Fruit fly (Drosophila melanogaster) Kc167 (cell line): Measurements from ENCODE around the gene koko.

ENCODE experiments used
- Myc ChIP-seq: fragments of >200 bp; optimal IDR thresholded peaks from 2 replicates; lab custom pipeline; 2017; ENCODE audit warnings: missing external identifiers
- Sin3A ChIP-seq: fragments of >200 bp; optimal IDR thresholded peaks from 2 replicates; lab custom pipeline; 2018; ENCODE audit warnings: missing external identifiers
- h ChIP-seq: fragments of >200 bp; optimal IDR thresholded peaks from 3 replicates; lab custom pipeline; 2018; ENCODE audit warnings: missing external identifiers
- insv ChIP-seq: fragments of >200 bp; optimal IDR thresholded peaks from 3 replicates; lab custom pipeline; 2018; ENCODE audit warnings: missing external identifiers
- psq ChIP-seq: fragments of >200 bp; optimal IDR thresholded peaks from 2 replicates; lab custom pipeline; 2017; ENCODE audit warnings: missing external identifiers
- ttk ChIP-seq: sonication (Bioruptor generic); optimal IDR thresholded peaks from 2 replicates; lab custom pipeline; 2017; ENCODE audit warnings: missing external identifiers

The koko gene

DNA sequence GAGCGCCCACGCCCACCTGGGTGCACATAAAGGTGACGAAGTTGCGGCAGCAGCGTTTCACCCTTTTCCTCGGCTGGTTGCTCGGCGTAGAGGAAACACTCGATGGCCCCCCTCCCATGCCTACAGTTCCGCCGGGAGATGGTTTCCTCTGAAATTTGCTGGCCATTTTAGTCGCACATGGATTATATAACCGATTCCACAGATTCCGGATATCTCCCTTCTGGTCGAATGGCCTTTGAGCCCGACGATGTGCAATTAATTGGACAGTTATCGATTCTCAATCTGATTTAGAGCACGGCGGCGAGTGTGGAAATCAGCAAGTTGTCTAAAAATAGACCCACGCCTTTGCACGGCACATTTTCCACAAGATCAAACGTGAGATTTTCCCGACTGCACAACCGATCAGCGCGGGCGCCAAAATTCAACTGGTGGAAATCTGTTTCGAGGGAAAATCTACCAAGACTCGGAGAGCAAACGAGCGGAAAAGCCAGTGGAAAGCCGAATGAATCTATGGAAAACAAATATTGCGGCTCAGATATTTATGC is 8.5 kb downstream of the koko start, which contains the start of gene CG10864:
Gene CG10864, minus strand, starts transcription at position 427 of the 545 bp plus-strand sequence.
- TF ChIP-seq ttk (no peak), psq (no peak), Sin3A (lab: Kevin White, UChicago) (no peak), insv (lab: Kevin White, UChicago) (no peak)

DNA sequence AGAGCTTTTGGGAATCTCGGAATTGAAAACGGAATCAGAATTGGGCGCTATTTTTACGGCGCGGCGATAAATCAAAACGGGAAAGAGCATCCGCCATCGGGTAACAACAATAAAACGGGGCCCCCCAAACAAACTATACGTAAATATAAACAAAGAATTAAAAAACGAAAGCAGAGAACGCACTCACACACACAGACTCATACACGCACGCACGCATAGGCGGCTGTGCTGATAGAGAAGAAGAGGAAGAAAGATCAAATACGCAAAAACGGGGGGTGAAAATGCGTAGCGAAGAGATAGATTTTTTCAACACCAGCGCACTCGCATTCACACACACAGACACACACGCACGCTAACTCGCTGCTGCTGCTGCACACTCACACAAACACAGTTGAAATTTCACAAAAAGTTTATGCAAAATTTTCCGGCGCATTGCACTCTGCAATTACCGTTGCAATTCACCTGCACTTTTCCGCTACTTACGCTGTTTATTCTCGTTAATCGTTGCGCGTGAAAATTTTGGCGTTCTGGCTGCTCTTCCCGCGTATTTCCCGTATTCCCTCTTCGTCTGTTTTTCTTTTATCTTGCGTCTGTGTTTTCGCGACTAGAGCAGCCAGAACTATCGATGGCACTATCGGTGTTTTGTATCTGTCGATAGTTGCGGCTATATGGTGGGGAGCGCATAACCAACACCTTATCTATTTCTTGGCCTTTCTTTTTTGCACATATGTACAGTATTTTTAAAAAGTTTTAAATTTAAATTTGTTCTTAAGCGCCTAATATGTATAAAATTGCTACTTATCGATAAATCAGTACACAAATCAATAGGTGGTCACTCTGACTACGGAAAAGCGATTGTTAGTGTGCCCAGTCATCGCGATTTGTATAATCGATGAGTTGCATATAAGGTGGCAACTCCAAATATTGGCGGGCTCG is 9.7 kb downstream of the koko start, which contains the start of gene CG31122:
Gene CG31122, minus strand, starts transcription at position 596 of the 936 bp plus-strand sequence.
- TF ChIP-seq ttk, result no peak
- no peak for TF ChIP-seq h
- no peak for TF ChIP-seq insv (lab: Kevin White, UChicago)
- TF ChIP-seq Myc (lab: Kevin White, UChicago), result no peak
- TF ChIP-seq Sin3A (lab: Kevin White, UChicago), result no peak
- TF ChIP-seq psq, result peak; percentile 64

DNA sequence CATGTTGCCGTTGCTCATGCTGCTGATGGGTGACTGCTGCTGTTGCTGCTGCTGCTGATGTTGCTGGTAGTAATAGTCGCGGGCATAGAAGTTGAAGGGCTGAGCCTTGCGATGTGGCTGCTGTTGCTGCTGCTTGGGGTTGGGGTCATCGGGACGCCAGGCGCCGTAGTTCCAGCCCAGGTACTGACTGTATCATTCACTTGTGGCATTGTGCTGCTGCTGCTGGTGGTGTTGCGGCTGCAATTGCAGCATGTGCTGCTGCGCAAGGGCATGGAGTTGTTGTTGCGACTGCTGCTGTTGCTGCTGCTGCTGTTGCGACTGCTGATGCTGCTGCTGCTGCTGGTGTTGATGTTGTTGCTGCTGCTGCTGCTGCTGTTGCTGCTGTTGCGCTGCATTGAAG is 19.6 kb downstream of the koko start:
- TF ChIP-seq h (no peak), psq (no peak), Myc (lab: Kevin White, UChicago) (no peak), ttk (no peak), Sin3A (lab: Kevin White, UChicago) (no peak), insv (lab: Kevin White, UChicago) (no peak)

DNA sequence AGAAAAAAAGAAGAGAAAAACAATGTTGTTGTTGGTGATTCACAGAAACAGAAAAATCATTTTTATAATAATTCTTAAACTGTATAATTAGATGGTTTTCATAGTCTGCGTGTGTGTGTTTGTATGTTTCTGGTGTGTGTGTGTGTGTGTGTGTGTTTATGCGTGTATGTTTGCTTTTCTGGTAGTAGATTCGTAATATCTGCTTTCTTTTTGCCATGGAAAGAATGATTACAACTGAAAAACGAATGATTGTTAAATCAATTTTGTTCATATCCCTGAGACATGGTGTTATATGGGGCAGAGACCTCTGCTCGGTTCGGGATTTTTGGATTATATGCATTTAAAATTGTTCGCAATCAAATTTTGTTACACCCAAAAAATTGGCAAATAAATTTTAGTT is 20.5 kb downstream of the koko start:
- TF ChIP-seq Sin3A (lab: Kevin White, UChicago) (no peak), h (no peak)

DNA sequence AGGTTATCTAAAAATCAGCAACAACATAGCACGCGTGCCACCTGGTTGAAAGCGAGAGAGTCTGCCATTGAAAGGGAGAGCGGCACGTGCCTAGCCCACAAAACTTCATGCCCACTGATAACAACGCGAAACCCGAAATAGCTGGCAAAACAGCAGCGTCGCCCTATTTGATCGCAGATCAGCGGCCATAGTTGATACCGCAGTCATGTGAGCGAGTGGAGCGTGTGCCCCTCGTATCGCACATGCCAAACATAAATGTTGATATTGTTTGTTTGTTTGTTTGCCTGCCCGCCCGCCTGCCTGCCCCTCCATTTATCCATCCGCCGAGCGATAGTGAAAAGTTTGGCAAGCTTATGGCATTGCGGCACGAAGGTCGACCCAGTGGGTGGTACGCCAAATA is 30.1 kb downstream of the koko start:
- TF ChIP-seq insv (lab: Kevin White, UChicago) (no peak), psq (no peak), Myc (lab: Kevin White, UChicago) (no peak), Sin3A (lab: Kevin White, UChicago) (no peak), ttk (no peak), h (no peak)

DNA sequence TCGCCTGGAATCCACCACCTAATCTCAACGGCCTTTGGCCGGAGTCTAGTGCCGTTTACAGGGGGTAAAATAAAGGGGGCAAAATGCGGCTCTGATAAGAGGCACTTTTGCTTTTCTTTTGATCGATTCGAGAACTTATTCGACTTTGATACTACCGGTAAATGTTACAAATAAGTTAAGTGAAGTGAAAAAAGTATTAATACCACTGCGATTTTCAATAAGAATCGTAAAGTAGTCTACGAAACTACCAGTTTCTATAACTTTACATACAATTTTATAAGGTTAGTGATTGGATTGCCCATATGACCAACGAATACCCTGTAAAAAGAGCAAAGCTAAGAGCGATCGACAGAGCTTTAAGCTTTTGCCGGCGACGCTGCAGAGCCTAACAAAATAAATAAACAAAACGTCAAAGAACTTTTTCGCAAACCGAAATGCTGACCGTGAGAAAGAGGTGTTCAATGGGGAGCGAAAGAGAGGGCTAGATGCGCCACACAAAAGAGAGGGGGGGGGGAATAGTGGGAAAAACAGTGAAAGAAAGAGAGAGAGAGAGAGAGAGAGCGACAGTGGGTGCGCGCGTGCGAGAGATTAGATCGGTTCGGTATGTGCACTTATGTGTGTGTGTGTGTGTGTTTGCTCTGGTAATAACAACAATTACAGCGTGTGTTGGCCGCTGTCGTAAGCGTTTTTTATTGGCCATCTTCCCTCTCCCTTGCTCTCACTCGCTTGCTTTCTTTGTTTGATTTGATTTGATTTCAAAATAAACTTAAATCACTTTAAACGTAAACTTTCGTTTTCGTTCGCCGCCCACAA is 33.9 kb downstream of the koko start:
- no peak for TF ChIP-seq psq

DNA sequence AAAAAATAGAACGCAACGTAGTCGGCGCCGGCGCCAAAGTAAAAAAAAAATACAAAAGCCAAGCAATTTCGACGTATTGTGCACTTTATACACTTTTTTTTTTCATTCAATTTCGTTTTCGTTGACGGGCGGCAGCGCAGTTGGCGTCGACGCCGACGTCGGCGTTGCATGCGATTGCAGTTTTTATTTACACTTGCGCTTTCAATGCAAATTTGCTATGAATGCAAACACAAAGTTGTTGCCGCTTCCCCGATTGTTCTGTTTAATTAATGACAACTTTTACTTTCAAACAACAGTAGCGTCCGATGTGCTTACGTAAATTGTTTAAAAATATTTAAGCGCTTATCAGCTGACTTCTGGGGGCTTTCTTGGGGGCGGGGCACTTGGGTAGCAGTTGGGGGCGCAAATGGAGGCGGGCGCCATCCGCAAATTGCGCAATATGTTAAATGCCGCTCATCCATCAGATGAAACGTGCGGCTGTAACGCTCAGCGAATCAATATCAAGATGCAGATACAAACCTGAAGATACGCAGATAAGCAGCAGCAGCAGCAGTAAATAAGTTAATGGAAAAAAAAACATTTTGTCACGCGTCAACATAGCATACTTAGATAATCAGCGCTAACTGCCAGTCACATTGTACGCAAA is 35.5 kb downstream of the koko start:
- TF ChIP-seq Sin3A (lab: Kevin White, UChicago) (no peak), Myc (lab: Kevin White, UChicago) (no peak), h (no peak), psq (no peak), insv (lab: Kevin White, UChicago) (no peak), ttk (no peak)

DNA sequence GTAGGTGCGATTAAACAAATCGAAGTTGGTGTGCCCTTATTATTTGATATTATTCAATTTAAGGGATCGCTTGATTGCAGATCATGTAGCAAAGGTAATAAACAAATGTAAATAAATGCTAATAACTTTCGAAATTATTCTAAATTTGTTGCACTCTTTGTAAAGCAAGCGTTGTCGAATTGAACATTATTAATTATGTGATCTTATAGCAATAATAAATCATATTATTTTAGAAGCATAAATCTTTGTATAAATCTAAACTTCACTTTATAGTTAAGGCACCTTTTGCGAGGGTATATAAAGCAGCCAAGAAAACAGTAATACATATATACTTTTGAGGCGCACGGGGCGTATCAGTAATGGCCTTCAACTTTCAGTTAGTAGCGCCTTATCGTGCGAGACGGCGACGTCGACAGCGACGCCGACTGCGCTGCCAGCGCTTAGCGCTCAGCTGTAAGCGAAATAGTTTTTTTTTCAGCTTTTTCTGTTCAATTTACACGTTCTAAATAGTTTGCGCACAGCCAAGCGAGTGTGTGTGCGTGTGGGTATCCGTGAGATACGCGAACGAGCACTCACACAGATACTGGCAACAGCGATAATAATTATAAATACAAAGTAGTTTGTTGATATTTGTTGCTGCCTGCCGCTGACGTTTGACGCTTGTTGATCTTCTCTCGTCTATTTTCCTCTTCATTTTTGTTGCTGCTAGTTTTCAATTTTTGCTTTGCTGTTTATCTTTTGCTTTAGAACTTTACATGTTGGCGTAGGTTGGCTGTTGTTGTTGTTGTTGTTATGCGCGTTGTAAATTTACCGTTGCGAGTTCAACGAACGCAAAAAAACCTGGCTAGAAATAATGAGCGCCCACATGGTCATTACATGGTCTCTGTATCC is 36.2 kb downstream of the koko start:
- no peak for TF ChIP-seq insv (lab: Kevin White, UChicago)
- TF ChIP-seq ttk, result no peak
- TF ChIP-seq psq, result no peak
- TF ChIP-seq Myc (lab: Kevin White, UChicago), result no peak
- no peak for TF ChIP-seq Sin3A (lab: Kevin White, UChicago)
- no peak for TF ChIP-seq h

DNA sequence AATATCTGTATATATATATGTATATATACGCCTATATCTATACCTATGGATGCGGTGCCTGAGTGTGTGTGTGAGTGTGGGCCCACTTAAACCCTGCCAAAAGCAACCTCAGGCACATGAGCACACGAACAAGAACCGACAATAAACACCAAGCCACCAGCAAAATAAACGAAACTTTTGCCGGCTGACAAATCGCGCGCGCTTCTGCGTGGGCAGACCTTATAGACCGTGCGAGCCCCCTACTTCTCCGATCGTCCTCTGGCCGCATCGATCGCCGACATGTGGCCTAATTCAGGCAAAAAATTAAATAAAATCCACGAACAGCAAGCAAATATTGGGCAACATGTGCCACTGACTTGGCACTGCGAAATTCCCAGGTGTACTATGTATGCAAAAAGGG is 40.4 kb downstream of the koko start:
- no peak for TF ChIP-seq Sin3A (lab: Kevin White, UChicago)
- no peak for TF ChIP-seq psq
- TF ChIP-seq insv (lab: Kevin White, UChicago), result no peak
- TF ChIP-seq Myc (lab: Kevin White, UChicago), result no peak
- TF ChIP-seq ttk, result no peak

DNA sequence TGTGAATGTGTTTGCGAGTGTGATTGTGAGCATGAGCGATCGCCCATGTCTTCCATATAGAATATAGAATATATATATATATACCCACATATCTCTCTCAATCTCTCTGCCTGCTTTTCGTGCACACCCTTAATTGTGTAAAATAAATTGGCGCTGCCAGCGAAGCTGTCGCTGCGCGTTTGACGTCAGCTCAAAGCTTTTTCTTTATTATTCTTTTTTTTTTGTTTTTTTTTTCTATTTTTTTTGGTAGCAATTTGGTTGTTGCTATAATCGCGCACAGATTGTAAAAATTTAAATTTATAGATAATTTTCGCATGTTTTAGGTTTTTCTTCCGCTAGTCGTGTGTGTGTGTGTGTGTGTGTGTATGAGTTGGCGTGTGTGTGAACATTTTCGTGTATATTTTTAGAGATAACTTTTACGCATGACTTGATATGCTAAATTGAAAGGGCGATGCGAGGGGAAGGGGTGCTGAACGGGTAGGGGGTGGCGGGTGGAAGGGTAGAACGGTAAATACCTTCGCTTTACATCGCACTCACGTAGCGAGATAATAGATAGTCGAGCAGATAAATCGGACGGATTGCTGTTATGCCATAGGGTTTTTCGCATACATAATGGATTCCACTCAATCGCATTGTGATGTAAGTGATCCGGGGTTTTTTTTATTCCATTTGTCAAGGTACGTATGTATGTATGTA is 42.5 kb downstream of the koko start:
- TF ChIP-seq ttk, result no peak

DNA sequence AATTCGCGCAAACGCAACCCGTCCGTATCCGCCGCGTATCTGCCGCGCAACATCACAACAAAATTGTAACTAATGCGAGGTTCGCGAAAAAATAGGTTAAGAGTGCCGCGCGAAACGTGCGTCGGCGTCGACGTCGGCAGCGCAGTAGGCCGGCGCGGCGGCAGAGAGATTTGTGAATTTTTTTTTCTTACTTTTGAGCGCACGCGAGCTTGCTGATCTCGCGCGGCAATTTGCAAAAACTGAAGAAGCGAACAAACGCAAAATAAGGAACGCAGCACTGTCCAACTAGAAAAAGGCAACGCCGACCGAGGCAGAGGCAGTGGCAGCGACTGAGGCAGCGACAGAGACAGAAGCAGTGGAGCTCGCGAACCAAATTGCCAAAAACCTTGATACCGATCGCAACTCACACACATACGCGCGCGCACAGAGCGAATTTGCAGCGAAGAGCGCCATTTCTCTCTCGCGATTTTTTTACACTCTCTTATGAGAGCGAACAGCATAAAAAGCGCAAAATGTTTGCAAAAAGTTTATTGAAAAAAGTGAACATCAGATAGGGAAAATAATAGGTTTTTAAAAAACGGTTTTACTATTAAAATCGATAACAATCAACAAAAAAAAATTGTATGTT is 44.4 kb downstream of the koko start:
- TF ChIP-seq psq (no peak), ttk (no peak), insv (lab: Kevin White, UChicago) (peak; percentile 71), h (no peak), Sin3A (lab: Kevin White, UChicago) (no peak), Myc (lab: Kevin White, UChicago) (no peak)
